Fruit fly (Drosophila melanogaster) whole organism, wandering third instar larva: ENCODE data around the gene Mesh1.

Experiments used
- Dfd ChIP-seq: fragments of >200 bp; optimal IDR thresholded peaks from 2 replicates; lab custom pipeline; 2017; ENCODE audit warnings: missing biosample characterization, missing genetic modification characterization
- N ChIP-seq: fragments of >200 bp; optimal IDR thresholded peaks from 2 replicates; lab custom pipeline; 2018; ENCODE audit warnings: missing biosample characterization, missing external identifiers, missing genetic modification characterization
- pan ChIP-seq: fragments of >200 bp; optimal IDR thresholded peaks from 2 replicates; lab custom pipeline; 2017
- usp ChIP-seq: fragments of >200 bp; optimal IDR thresholded peaks from 2 replicates; lab custom pipeline; 2017; ENCODE audit warnings: missing biosample characterization, missing genetic modification characterization

DNA sequence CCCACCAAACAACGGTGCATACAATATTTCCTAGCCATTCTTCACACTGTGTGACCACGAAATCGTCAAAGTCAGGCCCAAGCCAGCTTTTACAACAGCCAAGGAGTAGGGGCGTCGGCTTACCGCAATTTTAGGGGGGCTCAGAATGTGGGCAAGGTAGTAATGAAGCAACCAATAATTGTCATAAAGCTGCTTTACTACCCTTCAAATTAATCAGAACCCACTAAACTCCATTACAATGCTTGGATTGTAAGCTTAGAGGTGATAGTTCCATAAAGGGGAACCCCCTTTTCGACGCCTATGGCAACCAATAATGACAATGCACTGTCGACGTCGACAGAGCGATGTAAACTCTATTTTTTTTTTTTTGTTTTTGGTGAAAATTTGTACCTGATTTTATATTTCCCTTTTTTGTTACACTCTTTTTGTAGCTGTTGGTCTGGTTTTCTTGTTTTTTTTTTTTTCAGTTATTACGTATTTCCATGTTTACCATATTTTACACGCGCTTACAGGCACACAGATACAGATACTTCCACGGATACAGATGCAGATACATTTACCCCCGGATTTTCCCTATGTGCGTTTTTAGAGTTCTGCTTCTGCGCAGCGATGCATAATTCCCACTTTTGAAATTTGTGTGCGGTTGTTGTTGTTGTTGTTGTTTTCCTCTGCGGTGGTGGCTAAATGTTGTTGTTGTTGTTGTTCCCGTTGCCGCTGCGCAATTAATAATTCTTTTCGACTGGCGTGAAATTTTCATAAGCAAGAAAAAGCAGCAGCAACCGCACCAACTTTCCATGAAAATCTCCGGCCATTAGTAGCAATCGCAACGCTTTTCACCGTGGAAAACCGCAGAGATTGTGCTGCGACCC, 2.5 kb upstream of the Mesh1 start:
- TF ChIP-seq N (GFP tag; lab: Kevin White, UChicago), result no peak
- no peak for TF ChIP-seq pan (lab: Kevin White, UChicago)
- no peak for TF ChIP-seq usp (GFP tag; lab: Kevin White, UChicago)
- TF ChIP-seq Dfd (GFP tag; lab: Kevin White, UChicago), result no peak
